Fruit fly (Drosophila melanogaster) whole organism, adult: ENCODE results near the gene CG6569.

Source experiments
- CG11617 ChIP-seq: fragments of 200-800 bp; sonication (Bioruptor generic); optimal IDR thresholded peaks from 2 replicates; lab custom pipeline; 2017; ENCODE audit warnings: mild to moderate bottlenecking, missing biosample characterization, missing genetic modification reagents, missing genetic modification characterization
- Clk ChIP-seq: fragments of 200-800 bp; sonication (Bioruptor generic); optimal IDR thresholded peaks from 2 replicates; lab custom pipeline; 2017; ENCODE audit warnings: missing biosample characterization, missing genetic modification characterization

dm6 chr3R:21836201-21836504 is 31.6 kb downstream of the CG6569 start:
- no peak for TF ChIP-seq Clk (GFP tag; lab: Kevin White, UChicago)
- no peak for TF ChIP-seq CG11617
